Fruit fly (Drosophila melanogaster): Measurements from ENCODE around the gene CG43155.

CG43155 gene

dm6 chrX:11423277-11423717 lies 36.3 kb upstream of the CG43155 start (continued):
- TF ChIP-seq ranshi (GFP tag; IDR thresholded peaks at IDR 0.05) (peak; percentile 85), sna (GFP tag; IDR thresholded peaks at IDR 0.05; ENCODE audit: partially characterized antibody) (no peak), CG34422 (GFP tag; IDR thresholded peaks at IDR 0.05) (peak; percentile 89), Dll (GFP tag; IDR thresholded peaks at IDR 0.05; ENCODE audit: partially characterized antibody) (no peak), dan (GFP tag; IDR thresholded peaks at IDR 0.05) (no peak), sisA (GFP tag; IDR thresholded peaks at IDR 0.05) (peak; percentile 83), dmrt11E (tag; optimal IDR thresholded peaks at IDR 0.05) (peak; percentile 56), wek (GFP tag; optimal IDR thresholded peaks at IDR 0.05) (peak; percentile 67), CG2712 (tag; optimal IDR thresholded peaks at IDR 0.05) (peak; percentile 84), Neu2 (GFP tag; optimal IDR thresholded peaks at IDR 0.05; ENCODE audit: borderline replicate concordance) (no peak), CG1602 (GFP tag; optimal IDR thresholded peaks at IDR 0.05) (peak; percentile 79), da (GFP tag; optimal IDR thresholded peaks at IDR 0.05) (peak; percentile 48), hkb (optimal IDR thresholded peaks at IDR 0.05) (no peak), hkb (GFP tag; IDR thresholded peaks at IDR 0.05) (peak; percentile 94)

dm6 chrX:11424512-11424911 lies 35.1 kb upstream of the CG43155 start:
- TF ChIP-seq exex (tag; optimal IDR thresholded peaks at IDR 0.05) (peak; percentile 89), Lim3 (GFP tag; IDR thresholded peaks at IDR 0.05) (no peak)

- TF ChIP-seq CkIIα-i1 (GFP tag; IDR thresholded peaks at IDR 0.05), result no peak
- no peak for TF ChIP-seq Ets65A (GFP tag)
- TF ChIP-seq danr (GFP tag; IDR thresholded peaks at IDR 0.05), result no peak
- peak in 1 of 2 experiments; percentile 83 for TF ChIP-seq Pdp1 (GFP tag; optimal IDR thresholded peaks at IDR 0.05)
- TF ChIP-seq CG1233 (GFP tag; optimal IDR thresholded peaks at IDR 0.05), result no peak
- TF ChIP-seq CG7357 (GFP tag; IDR thresholded peaks at IDR 0.05), result no peak
- 0 out of 3 replicates have a peak, but pooled peaks have one; percentile 12 for TF ChIP-seq Dbx (GFP tag; IDR thresholded peaks at IDR 0.05)
- peak; percentile 13 for TF ChIP-seq sug (tag; optimal IDR thresholded peaks at IDR 0.05)
- no peak for TF ChIP-seq GATAe (GFP tag; conservative IDR thresholded peaks at IDR 0.05)
- no peak for TF ChIP-seq BtbVII (GFP tag; optimal IDR thresholded peaks at IDR 0.05)
- 0 out of 2 replicates have a peak, but pooled peaks have one; percentile 34 for TF ChIP-seq crol (GFP tag; IDR thresholded peaks at IDR 0.05)
- no peak for TF ChIP-seq HmgD (GFP tag; optimal IDR thresholded peaks at IDR 0.05)
- TF ChIP-seq ATbp (GFP tag; optimal IDR thresholded peaks at IDR 0.05), result no peak
- TF ChIP-seq CG8388 (GFP tag; optimal IDR thresholded peaks at IDR 0.05), result no peak
- TF ChIP-seq Sry-δ (GFP tag; optimal IDR thresholded peaks at IDR 0.05), result no peak
- TF ChIP-seq Hmx (GFP tag; optimal IDR thresholded peaks at IDR 0.05), result no peak
- no peak for TF ChIP-seq CG31365 (tag; optimal IDR thresholded peaks at IDR 0.05)
- no peak for TF ChIP-seq zen (tag; optimal IDR thresholded peaks at IDR 0.05)
- peak; percentile 54 for TF ChIP-seq Med (GFP tag)
- TF ChIP-seq CG31441 (GFP tag; IDR thresholded peaks at IDR 0.05), result no peak
- TF ChIP-seq CG9817 (tag; optimal IDR thresholded peaks at IDR 0.05), result no peak
- TF ChIP-seq CG3407 (GFP tag; optimal IDR thresholded peaks at IDR 0.05), result no peak
- no peak for TF ChIP-seq fd96Cb (tag; optimal IDR thresholded peaks at IDR 0.05)
- TF ChIP-seq tna (GFP tag; IDR thresholded peaks at IDR 0.05; ENCODE audit: partially characterized antibody), result no peak
- TF ChIP-seq CG12236 (GFP tag; optimal IDR thresholded peaks at IDR 0.05), result no peak
- peak; percentile 14 for TF ChIP-seq CG12769 (tag; optimal IDR thresholded peaks at IDR 0.05)
- no peak for TF ChIP-seq CG14050 (GFP tag; IDR thresholded peaks at IDR 0.05)
- no peak for TF ChIP-seq CG10209 (GFP tag; optimal IDR thresholded peaks at IDR 0.05)
- TF ChIP-seq gro (GFP tag; optimal IDR thresholded peaks at IDR 0.05), result no peak
- TF ChIP-seq CG6854 (GFP tag; optimal IDR thresholded peaks at IDR 0.05), result no peak
- no peak for TF ChIP-seq Asciz (GFP tag; optimal IDR thresholded peaks at IDR 0.05)
- TF ChIP-seq CG8359 (GFP tag; optimal IDR thresholded peaks at IDR 0.05; ENCODE audit: borderline replicate concordance), result no peak
- 0 out of 4 replicates have a peak, but pooled peaks have one; percentile 43 for TF ChIP-seq chinmo (GFP tag; IDR thresholded peaks at IDR 0.05; ENCODE audit: partially characterized antibody)
Observed at dm6 chrX:11425401-11425800, 34.2 kb upstream of the CG43155 start.
